Fruit fly (Drosophila melanogaster) whole organism, prepupa: ENCODE results near the gene CG32266.

ENCODE experiments used
- Blimp-1 ChIP-seq: fragments of 200-800 bp; sonication (Bioruptor generic); optimal IDR thresholded peaks from 3 replicates; lab custom pipeline; 2017; ENCODE audit warnings: missing biosample characterization, missing genetic modification characterization, mild to moderate bottlenecking, moderate library complexity, missing genetic modification reagents
- CG10631 ChIP-seq: fragments of 200-800 bp; sonication (Bioruptor generic); optimal IDR thresholded peaks from 2 replicates; lab custom pipeline; 2016; ENCODE audit warnings: missing biosample characterization, missing genetic modification characterization
- CG10669 ChIP-seq: fragments of 200-800 bp; sonication (Bioruptor generic); optimal IDR thresholded peaks from 3 replicates; lab custom pipeline; 2018; ENCODE audit warnings: missing biosample characterization, mild to moderate bottlenecking, missing genetic modification characterization, moderate library complexity
- CG11902 ChIP-seq: fragments of 200-800 bp; sonication (Bioruptor generic); optimal IDR thresholded peaks from 3 replicates; lab custom pipeline; 2016; ENCODE audit warnings: missing biosample characterization, missing genetic modification characterization
- CG15336 ChIP-seq: fragments of 200-800 bp; sonication (Bioruptor generic); IDR thresholded peaks from 2 replicates; pipeline ENCODE4 v1.3.6; 2022; ENCODE audit warnings: missing biosample characterization, missing genetic modification characterization
- CG1621 ChIP-seq: fragments of 200-800 bp; sonication (Bioruptor generic); optimal IDR thresholded peaks from 3 replicates; lab custom pipeline; 2018; ENCODE audit warnings: missing biosample characterization, mild to moderate bottlenecking, missing genetic modification characterization
- CG32006 ChIP-seq: fragments of 200-800 bp; sonication (Bioruptor generic); optimal IDR thresholded peaks from 3 replicates; lab custom pipeline; 2017; ENCODE audit warnings: missing biosample characterization, mild to moderate bottlenecking, missing genetic modification characterization
- CG3919 ChIP-seq: fragments of 200-800 bp; sonication (Bioruptor generic); optimal IDR thresholded peaks from 3 replicates; lab custom pipeline; 2016; ENCODE audit warnings: missing biosample characterization, missing genetic modification characterization
- CG6163 ChIP-seq: fragments of 200-800 bp; sonication (Bioruptor generic); IDR thresholded peaks from 3 replicates; pipeline ENCODE4 v1.3.6; 2022; ENCODE audit warnings: missing biosample characterization, missing genetic modification characterization
- CG6276 ChIP-seq: fragments of 200-800 bp; sonication (Bioruptor generic); optimal IDR thresholded peaks from 2 replicates; lab custom pipeline; 2017; ENCODE audit warnings: missing biosample characterization, mild to moderate bottlenecking, missing genetic modification characterization
- CG6792 ChIP-seq: fragments of 200-800 bp; sonication (Bioruptor generic); optimal IDR thresholded peaks from 3 replicates; lab custom pipeline; 2016; ENCODE audit warnings: missing biosample characterization, missing genetic modification characterization
- CG6808 ChIP-seq: fragments of 200-800 bp; sonication (Bioruptor generic); optimal IDR thresholded peaks from 3 replicates; lab custom pipeline; 2017; ENCODE audit warnings: missing biosample characterization, missing genetic modification characterization, mild to moderate bottlenecking, moderate library complexity, missing genetic modification reagents
- CG6854 ChIP-seq: fragments of 200-800 bp; sonication (Bioruptor generic); optimal IDR thresholded peaks from 2 replicates; lab custom pipeline; 2017; ENCODE audit warnings: missing biosample characterization, mild to moderate bottlenecking, missing genetic modification characterization
- CG8119 ChIP-seq: fragments of 200-800 bp; sonication (Bioruptor generic); IDR thresholded peaks from 3 replicates; pipeline ENCODE4 v1.3.6; 2022; ENCODE audit warnings: missing biosample characterization, missing genetic modification characterization
- CG8319 ChIP-seq: fragments of 200-800 bp; sonication (Bioruptor generic); optimal IDR thresholded peaks from 3 replicates; lab custom pipeline; 2016; ENCODE audit warnings: missing biosample characterization, missing genetic modification characterization
- CG8632 ChIP-seq: fragments of 200-800 bp; sonication (Bioruptor generic); optimal IDR thresholded peaks from 3 replicates; lab custom pipeline; 2016; ENCODE audit warnings: missing biosample characterization, missing genetic modification characterization
- CG9139 ChIP-seq: fragments of 200-800 bp; sonication (Bioruptor generic); optimal IDR thresholded peaks from 3 replicates; lab custom pipeline; 2017; ENCODE audit warnings: missing biosample characterization, mild to moderate bottlenecking, missing genetic modification characterization
- Eip75B ChIP-seq: fragments of 200-800 bp; sonication (Bioruptor generic); optimal IDR thresholded peaks from 3 replicates; lab custom pipeline; 2016; ENCODE audit warnings: missing biosample characterization, missing genetic modification characterization
- Eip78C ChIP-seq: fragments of 200-800 bp; sonication (Bioruptor generic); peaks from one replicate; lab custom pipeline; 2016; ENCODE audit warnings: missing biosample characterization, missing genetic modification characterization
- Eip93F ChIP-seq: fragments of 200-800 bp; sonication (Bioruptor generic); optimal IDR thresholded peaks from 2 replicates; lab custom pipeline; 2016; ENCODE audit warnings: missing biosample characterization, mild to moderate bottlenecking, missing genetic modification characterization
- Hr39 ChIP-seq: fragments of 200-800 bp; sonication (Bioruptor generic); optimal IDR thresholded peaks from 2 replicates; lab custom pipeline; 2016; ENCODE audit warnings: missing biosample characterization, missing genetic modification characterization
- Hr4 ChIP-seq: fragments of 200-800 bp; sonication (Bioruptor generic); optimal IDR thresholded peaks from 3 replicates; lab custom pipeline; 2016; ENCODE audit warnings: missing biosample characterization, missing genetic modification characterization
- Lpt ChIP-seq: fragments of 200-800 bp; sonication (Bioruptor generic); optimal IDR thresholded peaks from 3 replicates; lab custom pipeline; 2016; ENCODE audit warnings: missing biosample characterization, missing genetic modification characterization
- Met ChIP-seq: fragments of 200-800 bp; sonication (Bioruptor generic); optimal IDR thresholded peaks from 3 replicates; lab custom pipeline; 2016; ENCODE audit warnings: missing biosample characterization, missing genetic modification characterization
- Smox ChIP-seq: fragments of 200-800 bp; sonication (Bioruptor generic); optimal IDR thresholded peaks from 3 replicates; lab custom pipeline; 2016; ENCODE audit warnings: missing biosample characterization, missing genetic modification characterization
- Sox102F ChIP-seq: fragments of 200-800 bp; sonication (Bioruptor generic); optimal IDR thresholded peaks from 2 replicates; lab custom pipeline; 2016; ENCODE audit warnings: missing biosample characterization, mild to moderate bottlenecking, missing genetic modification characterization
- achi ChIP-seq: fragments of 200-800 bp; sonication (Bioruptor generic); optimal IDR thresholded peaks from 3 replicates; lab custom pipeline; 2016; ENCODE audit warnings: missing biosample characterization, missing genetic modification characterization
- acj6 ChIP-seq: fragments of 200-800 bp; sonication (Bioruptor generic); optimal IDR thresholded peaks from 3 replicates; lab custom pipeline; 2016; ENCODE audit warnings: missing biosample characterization, missing genetic modification characterization
- cyc ChIP-seq: fragments of 200-800 bp; sonication (Bioruptor generic); optimal IDR thresholded peaks from 3 replicates; lab custom pipeline; 2016; ENCODE audit warnings: missing biosample characterization, missing genetic modification characterization
- dac ChIP-seq: fragments of 200-800 bp; sonication (Bioruptor generic); optimal IDR thresholded peaks from 2 replicates; lab custom pipeline; 2017; ENCODE audit warnings: missing biosample characterization, mild to moderate bottlenecking, missing genetic modification characterization
- eg ChIP-seq: fragments of 200-800 bp; sonication (Bioruptor generic); IDR thresholded peaks from 3 replicates; pipeline ENCODE4 v1.3.6; 2022; ENCODE audit warnings: missing biosample characterization, missing genetic modification characterization
- fd85E ChIP-seq: fragments of 200-800 bp; sonication (Bioruptor generic); optimal IDR thresholded peaks from 3 replicates; lab custom pipeline; 2016; ENCODE audit warnings: missing biosample characterization, missing genetic modification characterization
- fkh ChIP-seq: fragments of 200-800 bp; sonication (Bioruptor generic); optimal IDR thresholded peaks from 3 replicates; lab custom pipeline; 2017; ENCODE audit warnings: missing biosample characterization, mild to moderate bottlenecking, missing genetic modification characterization, moderate library complexity
- pdm3 ChIP-seq: fragments of 200-800 bp; sonication (Bioruptor generic); optimal IDR thresholded peaks from 3 replicates; lab custom pipeline; 2016; ENCODE audit warnings: missing biosample characterization, missing genetic modification characterization
- salr ChIP-seq, 2 experiments: fragments of 200-800 bp; sonication (Bioruptor generic); optimal IDR thresholded peaks; 3 replicates each; lab custom pipeline; 2016 to 2018; ENCODE audit warnings: missing biosample characterization in 2 of 2, missing genetic modification characterization in 2 of 2, mild to moderate bottlenecking in 1 of 2
- spab ChIP-seq: fragments of 200-800 bp; sonication (Bioruptor generic); optimal IDR thresholded peaks from 2 replicates; lab custom pipeline; 2017; ENCODE audit warnings: missing biosample characterization, mild to moderate bottlenecking, missing genetic modification characterization, missing genetic modification reagents
- ss ChIP-seq, 2 experiments: fragments of 200-800 bp; sonication (Bioruptor generic); optimal IDR thresholded peaks; 2 replicates in 1 of 2; 3 replicates in 1 of 2; lab custom pipeline; 2017 to 2018; ENCODE audit warnings: mild to moderate bottlenecking in 2 of 2, missing biosample characterization in 2 of 2, missing genetic modification characterization in 2 of 2, moderate library complexity in 1 of 2
- svp ChIP-seq: fragments of 200-800 bp; sonication (Bioruptor generic); peaks from one replicate; lab custom pipeline; 2016; ENCODE audit warnings: missing biosample characterization, missing genetic modification characterization
- topi ChIP-seq: fragments of 200-800 bp; sonication (Bioruptor generic); optimal IDR thresholded peaks from 3 replicates; lab custom pipeline; 2016; ENCODE audit warnings: missing biosample characterization, missing genetic modification characterization

Gene CG32266

DNA sequence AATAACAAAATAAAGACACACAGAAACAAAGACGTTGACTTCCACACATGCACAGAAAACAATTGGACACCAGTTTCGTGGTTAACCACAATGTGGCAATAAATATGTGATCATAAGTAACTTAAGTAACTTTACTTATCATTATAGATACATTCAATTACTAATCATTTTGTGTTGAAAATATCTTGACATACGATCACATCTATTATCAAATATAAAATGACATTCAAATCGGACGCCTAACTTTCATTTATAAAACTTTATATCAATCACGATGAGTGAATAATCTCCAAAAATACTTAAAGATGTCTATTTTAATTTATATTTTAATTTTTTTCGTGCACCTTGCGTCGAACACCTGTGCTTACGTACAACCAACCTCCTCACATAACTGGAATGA is 12.1 kb upstream of the CG32266 start (continued):
- TF ChIP-seq eg (GFP tag; lab: Robert Waterston, UW), result 0 out of 3 replicates have a peak, but pooled peaks have one; percentile 15
- TF ChIP-seq Smox (GFP tag; lab: Kevin White, UChicago), result peak; percentile 11
- no peak for TF ChIP-seq CG8319 (GFP tag; lab: Kevin White, UChicago)
- TF ChIP-seq CG15336 (GFP tag; lab: Robert Waterston, UW), result peak; percentile 55; the same call in 1 of the 2 replicates
- TF ChIP-seq Eip93F (GFP tag; lab: Kevin White, UChicago), result peak; percentile 6
- TF ChIP-seq CG9139 (GFP tag; lab: Kevin White, UChicago), result no peak
- peak; percentile 19 for TF ChIP-seq achi (GFP tag; lab: Kevin White, UChicago)
- no peak for TF ChIP-seq Eip75B (GFP tag; lab: Kevin White, UChicago)
- no peak for TF ChIP-seq Lpt
- 0 out of 3 replicates have a peak, but pooled peaks have one; percentile 35 for TF ChIP-seq CG8119 (GFP tag; lab: Robert Waterston, UW)
- no peak for TF ChIP-seq fd85E (GFP tag; lab: Kevin White, UChicago)
- no peak for TF ChIP-seq Blimp-1
- peak; percentile 29 for TF ChIP-seq Hr39 (GFP tag; lab: Kevin White, UChicago)
- no peak for TF ChIP-seq CG8632 (GFP tag; lab: Kevin White, UChicago)
- peak; percentile 49 for TF ChIP-seq CG6276 (GFP tag; lab: Kevin White, UChicago)
- no peak for TF ChIP-seq CG1621
- TF ChIP-seq pdm3 (GFP tag; lab: Kevin White, UChicago), result no peak
- TF ChIP-seq topi (GFP tag; lab: Kevin White, UChicago), result peak; percentile 69
- no peak for TF ChIP-seq fkh
- TF ChIP-seq CG6792 (GFP tag; lab: Kevin White, UChicago), result no peak
- TF ChIP-seq salr (GFP tag; optimal IDR thresholded peaks at IDR 0.05; lab: Kevin White, UChicago), result no peak

DNA sequence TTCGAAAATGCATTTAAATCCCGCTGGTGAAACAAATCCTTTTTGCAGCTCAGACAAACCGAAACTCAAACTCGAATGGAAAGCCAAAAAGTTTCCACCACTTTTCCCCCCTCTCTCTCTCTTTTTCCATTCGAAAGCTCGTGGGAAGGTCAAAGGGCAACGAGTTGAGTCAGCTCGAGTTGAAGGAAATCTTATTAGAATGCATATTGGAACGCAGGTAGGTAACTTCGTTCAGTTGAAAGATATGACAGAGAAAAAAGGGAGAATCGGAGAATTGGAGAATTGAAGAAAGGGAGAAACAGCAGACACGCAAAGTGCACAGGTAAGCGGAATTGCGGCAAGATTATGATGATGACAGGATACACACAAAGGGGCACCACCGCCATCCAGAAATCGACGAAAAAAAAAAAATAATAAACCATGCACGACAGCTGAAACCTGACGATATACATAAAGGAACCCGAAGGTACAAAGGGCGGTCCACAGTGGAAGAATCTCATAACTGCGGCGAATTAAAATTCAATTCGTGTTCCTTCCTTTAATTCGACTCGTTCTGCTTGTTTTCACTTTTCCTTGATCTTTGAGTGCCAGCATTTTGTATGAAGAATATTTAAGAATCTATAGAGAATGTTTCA is 7.9 kb upstream of the CG32266 start:
- TF ChIP-seq CG10631 (GFP tag; lab: Kevin White, UChicago) (no peak), CG32006 (GFP tag; lab: Kevin White, UChicago) (no peak), eg (GFP tag; lab: Robert Waterston, UW) (no peak), CG6163 (peak; percentile 5; the same call in 1 of the 3 replicates), Met (no peak), CG3919 (peak; percentile 4), ss (GFP tag; optimal IDR thresholded peaks at IDR 0.05; lab: Kevin White, UChicago) (peak; percentile 70 to 86), acj6 (no peak), dac (no peak), CG8319 (GFP tag; lab: Kevin White, UChicago) (no peak), svp (GFP tag; lab: Kevin White, UChicago) (peak; percentile 57), spab (GFP tag; lab: Kevin White, UChicago) (no peak), fkh (no peak), Hr4 (no peak), CG10669 (no peak), CG11902 (GFP tag; lab: Kevin White, UChicago) (no peak), CG6808 (GFP tag; lab: Kevin White, UChicago) (peak; percentile 40), Blimp-1 (peak; percentile 57), cyc (GFP tag; lab: Kevin White, UChicago) (no peak), Sox102F (GFP tag; lab: Kevin White, UChicago) (peak; percentile 35), Eip78C (GFP tag; lab: Kevin White, UChicago) (peak; percentile 55), CG6854 (GFP tag; lab: Kevin White, UChicago) (no peak)
- TF ChIP-seq, all 60 proteins: peak for 8

- TF ChIP-seq CG10631 (GFP tag; lab: Kevin White, UChicago) (no peak), CG6163 (0 out of 3 replicates have a peak, but pooled peaks have one; percentile 11)
Measured at dm6 chr3L:3783436-3783835, 7.2 kb upstream of the CG32266 start.
